Fruit fly (Drosophila melanogaster) whole organism, wandering third instar larva: Measurements from ENCODE around the gene Ube4B.

Source experiments
- GATAd ChIP-seq: sonication (Bioruptor generic); optimal IDR thresholded peaks from 2 replicates; lab custom pipeline; 2016; ENCODE audit warnings: missing biosample characterization, missing genetic modification characterization
- Jra ChIP-seq: sonication (Bioruptor generic); optimal IDR thresholded peaks from 2 replicates; lab custom pipeline; 2016; ENCODE audit warnings: missing biosample characterization, missing genetic modification characterization
- br ChIP-seq: fragments of 200-800 bp; sonication (Bioruptor generic); optimal IDR thresholded peaks from 2 replicates; lab custom pipeline; 2016; ENCODE audit warnings: missing biosample characterization, missing genetic modification characterization
- dl ChIP-seq, 2 experiments: fragments of 175-275, 200-275 bp in 1 of 2; fragments of 200-275 bp in 1 of 2; sonication (Bioruptor generic); optimal IDR thresholded peaks; lab custom pipeline; 2018; ENCODE audit warnings: mild to moderate bottlenecking in 2 of 2, missing biosample characterization in 2 of 2, missing genetic modification characterization in 2 of 2, moderate library complexity in 2 of 2; ENCODE audit not compliant: partially characterized antibody in 2 of 2, insufficient read depth in 1 of 2

DNA sequence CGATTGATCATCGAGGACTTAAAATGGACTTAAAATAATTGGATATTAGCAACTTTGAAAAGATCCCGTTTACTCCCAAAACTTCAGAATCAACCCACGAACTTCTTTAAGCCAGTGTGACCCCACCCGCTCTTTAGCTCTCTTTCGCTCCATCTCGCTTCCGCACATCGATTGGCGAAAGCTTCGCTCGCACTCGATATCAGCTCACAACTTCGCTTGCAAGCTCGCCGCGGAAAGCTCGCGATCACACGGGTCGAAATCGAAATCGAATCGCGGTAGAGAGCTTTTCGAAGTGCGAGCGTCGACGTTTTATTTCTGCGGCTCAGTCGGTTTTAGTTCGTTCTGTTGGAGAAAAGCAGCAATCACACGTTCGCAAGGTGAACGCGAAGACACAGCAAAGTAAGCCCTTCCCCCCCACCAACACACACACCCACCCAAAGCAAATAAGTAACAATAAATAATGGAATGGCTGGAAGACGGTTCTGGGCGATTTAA is 45.1 kb downstream of the Ube4B start, which contains the start of gene Vha68-2:
- no peak for TF ChIP-seq Jra (GFP tag; lab: Kevin White, UChicago)
- TF ChIP-seq GATAd (GFP tag; lab: Kevin White, UChicago) = no peak
- no peak for TF ChIP-seq dl (GFP tag; optimal IDR thresholded peaks at IDR 0.05; lab: Kevin White, UChicago; ENCODE audit: insufficient read depth in 1 of 2, partially characterized antibody in 2 of 2)
- TF ChIP-seq br (GFP tag; lab: Kevin White, UChicago) = peak; percentile 55
